Fruit fly (Drosophila melanogaster): Measurements from ENCODE around the gene Teh4.

DNA sequence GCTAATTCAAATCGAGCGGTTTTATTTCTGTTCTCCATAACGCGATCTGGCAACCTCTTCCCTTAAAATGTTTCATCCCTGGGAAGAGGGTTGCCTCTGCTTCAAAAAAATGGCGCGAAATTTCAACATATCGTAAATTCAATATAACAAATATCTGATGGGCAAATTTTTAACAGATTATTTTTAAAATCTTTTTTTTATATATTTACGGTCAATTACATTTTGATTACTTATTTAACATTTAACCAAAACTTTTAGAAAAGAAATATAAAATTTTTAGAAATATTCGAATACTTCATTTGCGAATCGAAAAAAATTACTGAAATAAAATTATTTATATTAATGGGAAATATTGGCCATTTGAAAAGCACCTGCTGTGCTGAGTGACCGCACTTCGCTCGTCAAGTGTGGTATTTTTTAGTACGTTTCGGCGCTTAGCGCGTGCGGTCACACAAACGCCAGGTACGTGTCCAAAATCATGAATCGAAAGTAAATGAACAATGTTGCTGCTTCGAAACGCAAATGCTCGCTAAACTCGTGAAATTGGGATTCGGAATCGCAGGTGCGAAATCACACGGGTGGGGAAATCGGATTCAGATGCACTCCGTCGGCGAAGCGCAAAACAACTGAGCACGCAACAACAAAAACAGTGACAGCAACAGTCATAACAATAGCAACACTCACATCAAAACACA is 8.0 kb downstream of the Teh4 start, which contains the start of gene Ero1L:
- TF ChIP-seq Dfd (GFP tag; optimal IDR thresholded peaks at IDR 0.05), result no peak
- TF ChIP-seq OdsH (GFP tag; optimal IDR thresholded peaks at IDR 0.05), result no peak
- no peak for TF ChIP-seq rgr (GFP tag; optimal IDR thresholded peaks at IDR 0.05)
- no peak for TF ChIP-seq Abd-B (GFP tag; optimal IDR thresholded peaks at IDR 0.05)
- peak; percentile 14 for TF ChIP-seq psq (GFP tag; optimal IDR thresholded peaks at IDR 0.05)
- no peak for TF ChIP-seq Vsx2 (GFP tag; optimal IDR thresholded peaks at IDR 0.05; ENCODE audit: partially characterized antibody)
- TF ChIP-seq br (GFP tag; optimal IDR thresholded peaks at IDR 0.05), result no peak
- TF ChIP-seq usp (GFP tag; optimal IDR thresholded peaks at IDR 0.05), result no peak
- no peak for TF ChIP-seq lola (GFP tag; optimal IDR thresholded peaks at IDR 0.05)
- TF ChIP-seq Myc (optimal IDR thresholded peaks at IDR 0.05), result no peak
- TF ChIP-seq jim (GFP tag; optimal IDR thresholded peaks at IDR 0.05), result no peak
- TF ChIP-seq foxo (GFP tag; optimal IDR thresholded peaks at IDR 0.05), result no peak

Measured in whole organism, wandering third instar larva.